Fruit fly (Drosophila melanogaster) whole organism, wandering third instar larva: ENCODE measurements around the gene sstn.

ENCODE experiments used
- Abd-B ChIP-seq: fragments of >200 bp; optimal IDR thresholded peaks from 2 replicates; lab custom pipeline; 2017; ENCODE audit warnings: missing biosample characterization, missing genetic modification characterization
- CG32264 ChIP-seq: fragments of 200-800 bp; sonication (Bioruptor generic); optimal IDR thresholded peaks from 2 replicates; lab custom pipeline; 2016; ENCODE audit warnings: missing biosample characterization, missing genetic modification characterization
- CG9705 ChIP-seq: fragments of 200-800 bp; sonication (Bioruptor generic); optimal IDR thresholded peaks from 2 replicates; lab custom pipeline; 2018; ENCODE audit warnings: missing biosample characterization, mild to moderate bottlenecking, missing genetic modification characterization
- CrebA ChIP-seq: fragments of 200-800 bp; sonication (Bioruptor generic); optimal IDR thresholded peaks from 2 replicates; lab custom pipeline; 2016; ENCODE audit warnings: missing biosample characterization, mild to moderate bottlenecking, missing genetic modification characterization, borderline replicate concordance
- Dfd ChIP-seq: fragments of >200 bp; optimal IDR thresholded peaks from 2 replicates; lab custom pipeline; 2017; ENCODE audit warnings: missing biosample characterization, missing genetic modification characterization
- Dif ChIP-seq: fragments of 200-275, 200-300 bp; sonication (Bioruptor generic); optimal IDR thresholded peaks from 2 replicates; lab custom pipeline; 2018; ENCODE audit warnings: missing biosample characterization, missing genetic modification characterization; ENCODE audit not compliant: partially characterized antibody
- GATAd ChIP-seq: sonication (Bioruptor generic); optimal IDR thresholded peaks from 2 replicates; lab custom pipeline; 2016; ENCODE audit warnings: missing biosample characterization, missing genetic modification characterization
- HLH106 ChIP-seq: fragments of 200-800 bp; optimal IDR thresholded peaks from 3 replicates; lab custom pipeline; 2019; ENCODE audit warnings: missing biosample characterization, mild to moderate bottlenecking, missing genetic modification characterization, moderate library complexity
- Hnf4 ChIP-seq: fragments of 200-800 bp; sonication (Bioruptor generic); optimal IDR thresholded peaks from 2 replicates; lab custom pipeline; 2016; ENCODE audit warnings: missing biosample characterization, mild to moderate bottlenecking, missing genetic modification characterization
- Hr78 ChIP-seq: fragments of >200 bp; optimal IDR thresholded peaks from 2 replicates; lab custom pipeline; 2017; ENCODE audit warnings: missing biosample characterization, missing genetic modification characterization
- Hr83 ChIP-seq: fragments of 200-300 bp; sonication (Bioruptor generic); optimal IDR thresholded peaks from 2 replicates; lab custom pipeline; 2016; ENCODE audit warnings: missing biosample characterization, mild to moderate bottlenecking, missing genetic modification characterization, moderate library complexity; ENCODE audit not compliant: poor library complexity, severe bottlenecking
- Jra ChIP-seq: sonication (Bioruptor generic); optimal IDR thresholded peaks from 2 replicates; lab custom pipeline; 2016; ENCODE audit warnings: missing biosample characterization, missing genetic modification characterization
- Mio ChIP-seq: sonication (Bioruptor generic); optimal IDR thresholded peaks from 2 replicates; lab custom pipeline; 2016; ENCODE audit warnings: missing biosample characterization, missing genetic modification characterization
- Myc ChIP-seq: fragments of >200 bp; optimal IDR thresholded peaks from 2 replicates; lab custom pipeline; 2017
- N ChIP-seq: fragments of >200 bp; optimal IDR thresholded peaks from 2 replicates; lab custom pipeline; 2018; ENCODE audit warnings: missing biosample characterization, missing external identifiers, missing genetic modification characterization
- OdsH ChIP-seq: fragments of 200-800 bp; sonication (Bioruptor generic); optimal IDR thresholded peaks from 2 replicates; lab custom pipeline; 2016; ENCODE audit warnings: missing biosample characterization, mild to moderate bottlenecking, missing genetic modification characterization
- Rel ChIP-seq, 2 experiments: fragments of 200-800 bp; sonication (Bioruptor generic) in 1 of 2; optimal IDR thresholded peaks; 2 replicates in 1 of 2; 3 replicates in 1 of 2; lab custom pipeline; 2016 to 2019; ENCODE audit warnings: mild to moderate bottlenecking in 2 of 2, missing biosample characterization in 2 of 2, missing genetic modification characterization in 2 of 2, moderate library complexity in 1 of 2
- Sp1 ChIP-seq: fragments of 200-800 bp; sonication (Bioruptor generic); optimal IDR thresholded peaks from 3 replicates; lab custom pipeline; 2019; ENCODE audit warnings: missing biosample characterization, mild to moderate bottlenecking, missing genetic modification characterization, moderate library complexity
- Vsx2 ChIP-seq: fragments of 200-300, 225-300 bp; sonication (Bioruptor generic); optimal IDR thresholded peaks from 2 replicates; lab custom pipeline; 2018; ENCODE audit warnings: missing biosample characterization, missing genetic modification characterization; ENCODE audit not compliant: partially characterized antibody
- br ChIP-seq: fragments of 200-800 bp; sonication (Bioruptor generic); optimal IDR thresholded peaks from 2 replicates; lab custom pipeline; 2016; ENCODE audit warnings: missing biosample characterization, missing genetic modification characterization
- brk ChIP-seq: fragments of 200-800 bp; sonication (Bioruptor generic); optimal IDR thresholded peaks from 2 replicates; lab custom pipeline; 2016; ENCODE audit warnings: missing biosample characterization, mild to moderate bottlenecking, missing genetic modification characterization
- dl ChIP-seq, 2 experiments: fragments of 175-275, 200-275 bp in 1 of 2; fragments of 200-275 bp in 1 of 2; sonication (Bioruptor generic); optimal IDR thresholded peaks; lab custom pipeline; 2018; ENCODE audit warnings: mild to moderate bottlenecking in 2 of 2, missing biosample characterization in 2 of 2, missing genetic modification characterization in 2 of 2, moderate library complexity in 2 of 2; ENCODE audit not compliant: partially characterized antibody in 2 of 2, insufficient read depth in 1 of 2
- dmrt93B ChIP-seq: fragments of 200-800 bp; sonication (Bioruptor generic); optimal IDR thresholded peaks from 2 replicates; lab custom pipeline; 2018; ENCODE audit warnings: missing biosample characterization, mild to moderate bottlenecking, missing genetic modification characterization
- dsf ChIP-seq: sonication (Bioruptor generic); optimal IDR thresholded peaks from 2 replicates; lab custom pipeline; 2016; ENCODE audit warnings: missing biosample characterization, missing genetic modification characterization, borderline replicate concordance
- ey ChIP-seq: fragments of 200-800 bp; sonication (Bioruptor generic); optimal IDR thresholded peaks from 2 replicates; lab custom pipeline; 2016; ENCODE audit warnings: missing biosample characterization, missing genetic modification characterization
- foxo ChIP-seq, 2 experiments: fragments of 200-800 bp; sonication (Bioruptor generic); optimal IDR thresholded peaks; 2 replicates in 1 of 2; 3 replicates in 1 of 2; lab custom pipeline; 2016 to 2017; ENCODE audit warnings: missing biosample characterization in 2 of 2, missing genetic modification characterization in 2 of 2
- fru ChIP-seq: fragments of 200-800 bp; sonication (Bioruptor generic); optimal IDR thresholded peaks from 3 replicates; lab custom pipeline; 2016; ENCODE audit warnings: missing biosample characterization, mild to moderate bottlenecking, missing genetic modification characterization
- h ChIP-seq: fragments of 200-800 bp; sonication (Bioruptor generic); optimal IDR thresholded peaks from 3 replicates; lab custom pipeline; 2016; ENCODE audit warnings: missing biosample characterization, mild to moderate bottlenecking, missing genetic modification characterization
- jim ChIP-seq: fragments of 175-275, 200-325 bp; sonication (Bioruptor generic); optimal IDR thresholded peaks from 2 replicates; lab custom pipeline; 2016; ENCODE audit warnings: missing biosample characterization, mild to moderate bottlenecking, missing genetic modification characterization
- lola ChIP-seq: fragments of >200 bp; optimal IDR thresholded peaks from 2 replicates; lab custom pipeline; 2017; ENCODE audit warnings: missing biosample characterization, missing genetic modification characterization
- pan ChIP-seq: fragments of >200 bp; optimal IDR thresholded peaks from 2 replicates; lab custom pipeline; 2017
- psq ChIP-seq: fragments of 200-800 bp; sonication (Bioruptor generic); optimal IDR thresholded peaks from 3 replicates; lab custom pipeline; 2017; ENCODE audit warnings: missing biosample characterization, mild to moderate bottlenecking, missing genetic modification characterization, moderate library complexity
- rgr ChIP-seq: fragments of 200-800 bp; sonication (Bioruptor generic); optimal IDR thresholded peaks from 3 replicates; lab custom pipeline; 2016; ENCODE audit warnings: missing biosample characterization, mild to moderate bottlenecking, missing genetic modification characterization
- sage ChIP-seq: fragments of 200-800 bp; sonication (Bioruptor generic); optimal IDR thresholded peaks from 2 replicates; lab custom pipeline; 2016; ENCODE audit warnings: missing biosample characterization, mild to moderate bottlenecking, missing genetic modification characterization
- sv ChIP-seq: fragments of 200-800 bp; sonication (Bioruptor generic); optimal IDR thresholded peaks from 3 replicates; lab custom pipeline; 2016; ENCODE audit warnings: missing biosample characterization, missing genetic modification characterization
- tai ChIP-seq: sonication (Bioruptor generic); optimal IDR thresholded peaks from 2 replicates; lab custom pipeline; 2016; ENCODE audit warnings: missing biosample characterization, missing genetic modification characterization
- usp ChIP-seq: fragments of >200 bp; optimal IDR thresholded peaks from 2 replicates; lab custom pipeline; 2017; ENCODE audit warnings: missing biosample characterization, missing genetic modification characterization
- woc ChIP-seq: sonication (Bioruptor generic); optimal IDR thresholded peaks from 2 replicates; lab custom pipeline; 2016; ENCODE audit warnings: missing biosample characterization, mild to moderate bottlenecking, missing genetic modification characterization

Gene sstn

dm6 chr3L:15142004-15142890, 47.7 kb upstream of the sstn start, which contains the start of gene Pdi (continued):
- peak; percentile 47 for TF ChIP-seq h (GFP tag; lab: Kevin White, UChicago)
- peak; percentile 84 for TF ChIP-seq Hr83 (GFP tag; lab: Kevin White, UChicago)
- no peak for TF ChIP-seq CG32264 (GFP tag; lab: Kevin White, UChicago)
- no peak for TF ChIP-seq OdsH (GFP tag; lab: Kevin White, UChicago)
- TF ChIP-seq woc (GFP tag; lab: Kevin White, UChicago) = peak; percentile 12
- peak; percentile 98 for TF ChIP-seq CrebA (GFP tag; lab: Kevin White, UChicago)
- TF ChIP-seq, all 38 proteins: peak for 17

- peak; percentile 16 for TF ChIP-seq fru (GFP tag; lab: Kevin White, UChicago)
- TF ChIP-seq Dif = peak; percentile 37
- peak; percentile 32 for TF ChIP-seq Jra (GFP tag; lab: Kevin White, UChicago)
- TF ChIP-seq jim (GFP tag; lab: Kevin White, UChicago) = no peak
- peak; percentile 3 for TF ChIP-seq br (GFP tag; lab: Kevin White, UChicago)
- no peak for TF ChIP-seq dsf (GFP tag; lab: Kevin White, UChicago)
- TF ChIP-seq usp (GFP tag; lab: Kevin White, UChicago) = no peak
- TF ChIP-seq Hr78 (GFP tag; lab: Kevin White, UChicago) = no peak
- TF ChIP-seq ey = no peak
- TF ChIP-seq foxo (GFP tag; optimal IDR thresholded peaks at IDR 0.05; lab: Kevin White, UChicago) = peak in 1 of 2 experiments; percentile 28
- TF ChIP-seq CG9705 (GFP tag; lab: Kevin White, UChicago) = no peak
- no peak for TF ChIP-seq N (GFP tag; lab: Kevin White, UChicago)
- TF ChIP-seq Hnf4 (GFP tag; lab: Kevin White, UChicago) = no peak
- TF ChIP-seq GATAd = no peak
- no peak for TF ChIP-seq Rel (GFP tag; optimal IDR thresholded peaks at IDR 0.05; lab: Kevin White, UChicago)
- peak; percentile 20 for TF ChIP-seq Rel (tag; optimal IDR thresholded peaks at IDR 0.05; lab: Kevin White, UChicago)
- peak; percentile 43 for TF ChIP-seq rgr (GFP tag; lab: Kevin White, UChicago)
- TF ChIP-seq Mio (GFP tag; lab: Kevin White, UChicago) = no peak
- no peak for TF ChIP-seq sage (GFP tag; lab: Kevin White, UChicago)
- TF ChIP-seq OdsH (GFP tag; lab: Kevin White, UChicago) = no peak
- no peak for TF ChIP-seq CG32264 (GFP tag; lab: Kevin White, UChicago)
- TF ChIP-seq sv (GFP tag; lab: Kevin White, UChicago) = no peak
- TF ChIP-seq brk (GFP tag; lab: Kevin White, UChicago) = no peak
- no peak for TF ChIP-seq psq
- TF ChIP-seq dl (GFP tag; optimal IDR thresholded peaks at IDR 0.05; lab: Kevin White, UChicago; ENCODE audit: insufficient read depth in 1 of 2, partially characterized antibody in 2 of 2) = peak; percentile 6 to 43
- peak; percentile 30 for TF ChIP-seq h (GFP tag; lab: Kevin White, UChicago)
- TF ChIP-seq HLH106 (tag; lab: Kevin White, UChicago) = peak; percentile 31
- TF ChIP-seq pan (lab: Kevin White, UChicago) = no peak
- peak; percentile 15 for TF ChIP-seq Sp1 (GFP tag; lab: Kevin White, UChicago)
- peak; percentile 75 for TF ChIP-seq Myc (lab: Kevin White, UChicago)
- TF ChIP-seq CrebA (GFP tag; lab: Kevin White, UChicago) = no peak
- TF ChIP-seq lola (GFP tag; lab: Kevin White, UChicago) = no peak
- TF ChIP-seq Hr83 (GFP tag; lab: Kevin White, UChicago) = no peak
- TF ChIP-seq Vsx2 = no peak
- peak; percentile 5 for TF ChIP-seq woc (GFP tag; lab: Kevin White, UChicago)
- no peak for TF ChIP-seq dmrt93B (GFP tag; lab: Kevin White, UChicago)
- TF ChIP-seq Dfd (GFP tag; lab: Kevin White, UChicago) = no peak
- TF ChIP-seq tai (GFP tag; lab: Kevin White, UChicago) = no peak
- TF ChIP-seq Abd-B (GFP tag; lab: Kevin White, UChicago) = no peak
Measured at dm6 chr3L:15141118-15142003, 46.8 kb upstream of the sstn start.
